Worm (Caenorhabditis elegans): ENCODE results near the gene C07A12.7.

The C07A12.7 gene

ce11 chrX:4469297-4469816 lies 52.6 kb downstream of the C07A12.7 start, which contains the start of gene asb-2 (continued):
- no peak for TF ChIP-seq lin-26 (GFP tag; IDR thresholded peaks at IDR 0.05)
- TF ChIP-seq lir-1 (GFP tag; conservative IDR thresholded peaks at IDR 0.05) = no peak
- peak in 1 of 2 experiments; percentile 46 for TF ChIP-seq let-607 (tag; optimal IDR thresholded peaks at IDR 0.05)
- TF ChIP-seq akir-1 (GFP tag; optimal IDR thresholded peaks at IDR 0.05) = no peak
- TF ChIP-seq efl-1 (GFP tag; optimal IDR thresholded peaks at IDR 0.05) = no peak
- TF ChIP-seq cebp-2 (GFP tag; IDR thresholded peaks at IDR 0.05) = no peak
- peak; percentile 46 for TF ChIP-seq K12H6.12 (tag; optimal IDR thresholded peaks at IDR 0.05)
- no peak for TF ChIP-seq B0336.3 (GFP tag; IDR thresholded peaks at IDR 0.05)
- no peak for TF ChIP-seq D2030.7 (GFP tag; IDR thresholded peaks at IDR 0.05)
- TF ChIP-seq mxl-1 (tag; optimal IDR thresholded peaks at IDR 0.05) = no peak
- peak; percentile 78 for TF ChIP-seq pha-4 (tag; optimal IDR thresholded peaks at IDR 0.05)
- no peak for TF ChIP-seq ceh-100 (GFP tag; IDR thresholded peaks at IDR 0.05)
- TF ChIP-seq hsf-1 (GFP tag; IDR thresholded peaks at IDR 0.05) = no peak
- no peak for TF ChIP-seq snpc-3.4 (tag; optimal IDR thresholded peaks at IDR 0.05)
- TF ChIP-seq die-1 (tag; optimal IDR thresholded peaks at IDR 0.05) = no peak
- TF ChIP-seq lag-1 (GFP tag; IDR thresholded peaks at IDR 0.05) = no peak
- TF ChIP-seq hlh-12 (tag; optimal IDR thresholded peaks at IDR 0.05) = no peak
- TF ChIP-seq attf-3 (GFP tag; conservative IDR thresholded peaks at IDR 0.05) = peak; percentile 94
- TF ChIP-seq atf-7 (tag; optimal IDR thresholded peaks at IDR 0.05) = no peak
- TF ChIP-seq egl-44 (GFP tag; IDR thresholded peaks at IDR 0.05) = no peak
- no peak for TF ChIP-seq ccch-3 (GFP tag; optimal IDR thresholded peaks at IDR 0.05)
- no peak for TF ChIP-seq Y67H2A.10 (GFP tag; conservative IDR thresholded peaks at IDR 0.05)
- TF ChIP-seq madf-8 (GFP tag; conservative IDR thresholded peaks at IDR 0.05) = no peak
- no peak for TF ChIP-seq T26A5.8 (tag; optimal IDR thresholded peaks at IDR 0.05)
- TF ChIP-seq aptf-2 (GFP tag; conservative IDR thresholded peaks at IDR 0.05) = no peak
- no peak for TF ChIP-seq F10E7.11 (tag; optimal IDR thresholded peaks at IDR 0.05)
- TF ChIP-seq Y53F4B.3 (GFP tag; IDR thresholded peaks at IDR 0.05) = no peak
- TF ChIP-seq hmg-1.2 (GFP tag; IDR thresholded peaks at IDR 0.05) = peak; percentile 69
- no peak for TF ChIP-seq let-526 (GFP tag; IDR thresholded peaks at IDR 0.05)
- TF ChIP-seq zim-3 (tag; optimal IDR thresholded peaks at IDR 0.05) = no peak
- peak; percentile 78 for TF ChIP-seq nhr-80 (tag; optimal IDR thresholded peaks at IDR 0.05)
- TF ChIP-seq bed-2 (GFP tag; IDR thresholded peaks at IDR 0.05) = no peak
- TF ChIP-seq repo-1 (tag; optimal IDR thresholded peaks at IDR 0.05) = no peak
- TF ChIP-seq attf-5 (GFP tag; optimal IDR thresholded peaks at IDR 0.05) = peak; percentile 91
- TF ChIP-seq F55B11.4 (tag; optimal IDR thresholded peaks at IDR 0.05; ENCODE audit: borderline replicate concordance, insufficient read depth) = no peak
- TF ChIP-seq ztf-3 (GFP tag; optimal IDR thresholded peaks at IDR 0.05) = no peak
- TF ChIP-seq K11D2.4 (GFP tag; IDR thresholded peaks at IDR 0.05) = no peak
- TF ChIP-seq snpc-1.1 (tag; optimal IDR thresholded peaks at IDR 0.05; ENCODE audit: insufficient read depth) = no peak
- TF ChIP-seq ceh-79 (tag; optimal IDR thresholded peaks at IDR 0.05) = no peak
- TF ChIP-seq attf-6 (GFP tag; IDR thresholded peaks at IDR 0.05) = no peak
- no peak for TF ChIP-seq nhr-120 (GFP tag; IDR thresholded peaks at IDR 0.05)
- no peak for TF ChIP-seq B0019.2 (GFP tag; conservative IDR thresholded peaks at IDR 0.05)
- no peak for TF ChIP-seq xnd-1 (tag; optimal IDR thresholded peaks at IDR 0.05)
- TF ChIP-seq cebp-1 (GFP tag; IDR thresholded peaks at IDR 0.05) = 0 out of 2 replicates have a peak, but pooled peaks have one; percentile 12
- peak; percentile 84 for TF ChIP-seq cebp-1 (tag; optimal IDR thresholded peaks at IDR 0.05)
- no peak for TF ChIP-seq egl-18 (GFP tag; IDR thresholded peaks at IDR 0.05)
- TF ChIP-seq him-1 (tag; optimal IDR thresholded peaks at IDR 0.05) = no peak
- TF ChIP-seq T07F8.4 (tag; optimal IDR thresholded peaks at IDR 0.05) = no peak
- peak; percentile 30 for TF ChIP-seq unc-62 (GFP tag; optimal IDR thresholded peaks at IDR 0.05)
- TF ChIP-seq ceh-91 (GFP tag; IDR thresholded peaks at IDR 0.05) = no peak

Measured in whole organism, young adult.